Fruit fly (Drosophila melanogaster) whole organism, embryonic: ENCODE results near the gene CG6431.

Source experiments
- Ada2b ChIP-seq: fragments of 200-800 bp; sonication (Bioruptor generic); IDR thresholded peaks from 2 replicates; pipeline ENCODE4 v1.3.6; 2022; ENCODE audit warnings: missing biosample characterization, missing genetic modification characterization
- Adf1 ChIP-seq: fragments of 200-800 bp; sonication (Bioruptor generic); IDR thresholded peaks from 2 replicates; pipeline ENCODE4 v1.3.6; 2022; ENCODE audit warnings: missing biosample characterization, missing genetic modification characterization
- Bgb ChIP-seq: fragments of 200-800 bp; sonication (Bioruptor generic); IDR thresholded peaks from 2 replicates; pipeline ENCODE4 v1.3.6; 2022; ENCODE audit warnings: missing biosample characterization, missing genetic modification characterization; ENCODE audit not compliant: partially characterized antibody
- CG10209 ChIP-seq: fragments of 200-800 bp; sonication (Bioruptor generic); optimal IDR thresholded peaks from 3 replicates; lab custom pipeline; 2017; ENCODE audit warnings: missing biosample characterization, mild to moderate bottlenecking, missing genetic modification characterization, missing genetic modification reagents
- CG10431 ChIP-seq: fragments of 200-800 bp; sonication (Bioruptor generic); optimal IDR thresholded peaks from 3 replicates; lab custom pipeline; 2018; ENCODE audit warnings: missing biosample characterization, mild to moderate bottlenecking, missing genetic modification characterization
- CG11247 ChIP-seq: fragments of 200-800 bp; sonication (Bioruptor generic); IDR thresholded peaks from 2 replicates; pipeline ENCODE4 v1.3.6; 2022; ENCODE audit warnings: missing biosample characterization, missing genetic modification characterization
- CG11696 ChIP-seq: fragments of 200-800 bp; sonication (Bioruptor generic); IDR thresholded peaks from 2 replicates; pipeline ENCODE4 v1.3.6; 2022; ENCODE audit warnings: missing biosample characterization, missing genetic modification characterization
- CG12071 ChIP-seq: fragments of 200-800 bp; sonication (Bioruptor generic); optimal IDR thresholded peaks from 3 replicates; lab custom pipeline; 2018; ENCODE audit warnings: missing biosample characterization, mild to moderate bottlenecking, missing genetic modification characterization
- CG12219 ChIP-seq: fragments of 200-800 bp; sonication (Bioruptor generic); optimal IDR thresholded peaks from 3 replicates; lab custom pipeline; 2018; ENCODE audit warnings: missing biosample characterization, mild to moderate bottlenecking, missing genetic modification characterization
- CG12299 ChIP-seq: fragments of 200-800 bp; sonication (Bioruptor generic); optimal IDR thresholded peaks from 2 replicates; lab custom pipeline; 2018; ENCODE audit warnings: missing biosample characterization, mild to moderate bottlenecking, missing genetic modification characterization
- CG1602 ChIP-seq: fragments of 200-800 bp; sonication (Bioruptor generic); optimal IDR thresholded peaks from 3 replicates; lab custom pipeline; 2016; ENCODE audit warnings: missing biosample characterization, missing genetic modification characterization
- CG16815 ChIP-seq: fragments of 200-800 bp; sonication (Bioruptor generic); optimal IDR thresholded peaks from 3 replicates; lab custom pipeline; 2017; ENCODE audit warnings: missing biosample characterization, mild to moderate bottlenecking, missing genetic modification characterization
- CG2202 ChIP-seq: fragments of 200-800 bp; sonication (Bioruptor generic); optimal IDR thresholded peaks from 2 replicates; lab custom pipeline; 2018; ENCODE audit warnings: missing biosample characterization, mild to moderate bottlenecking, missing genetic modification characterization
- CG2889 ChIP-seq: fragments of 200-800 bp; sonication (Bioruptor generic); IDR thresholded peaks from 3 replicates; pipeline ENCODE4 v1.3.6; 2022; ENCODE audit warnings: missing biosample characterization, missing genetic modification characterization
- CG30431 ChIP-seq: fragments of 200-800 bp; sonication (Bioruptor generic); optimal IDR thresholded peaks from 2 replicates; lab custom pipeline; 2017; ENCODE audit warnings: missing biosample characterization, missing genetic modification characterization
- CG7987 ChIP-seq: fragments of 200-800 bp; sonication (Bioruptor generic); optimal IDR thresholded peaks from 2 replicates; lab custom pipeline; 2018; ENCODE audit warnings: missing biosample characterization, mild to moderate bottlenecking, missing genetic modification characterization, moderate library complexity
- CG8281 ChIP-seq: fragments of 200-800 bp; sonication (Bioruptor generic); optimal IDR thresholded peaks from 2 replicates; lab custom pipeline; 2018; ENCODE audit warnings: missing biosample characterization, mild to moderate bottlenecking, missing genetic modification characterization, moderate library complexity
- CoRest ChIP-seq: fragments of 200-800 bp; sonication (Bioruptor generic); optimal IDR thresholded peaks from 3 replicates; lab custom pipeline; 2018; ENCODE audit warnings: missing biosample characterization, mild to moderate bottlenecking, missing genetic modification characterization, moderate library complexity
- CrebB ChIP-seq: fragments of 200-800 bp; sonication (Bioruptor generic); optimal IDR thresholded peaks from 3 replicates; lab custom pipeline; 2018; ENCODE audit warnings: missing biosample characterization, mild to moderate bottlenecking, missing genetic modification characterization
- D ChIP-seq, 2 experiments: fragments of 200-800 bp in 1 of 2; fragments of >200 bp in 1 of 2; sonication (Bioruptor generic) in 1 of 2; optimal IDR thresholded peaks; 2 replicates in 1 of 2; 3 replicates in 1 of 2; lab custom pipeline; 2017; ENCODE audit warnings: mild to moderate bottlenecking in 1 of 2, missing biosample characterization in 1 of 2, missing genetic modification characterization in 1 of 2, missing genetic modification reagents in 1 of 2
- D19B ChIP-seq: fragments of 200-800 bp; sonication (Bioruptor generic); optimal IDR thresholded peaks from 2 replicates; lab custom pipeline; 2017; ENCODE audit warnings: missing biosample characterization, mild to moderate bottlenecking, missing genetic modification characterization
- Dp ChIP-seq: fragments of 200-800 bp; sonication (Bioruptor generic); optimal IDR thresholded peaks from 2 replicates; lab custom pipeline; 2018; ENCODE audit warnings: missing biosample characterization, mild to moderate bottlenecking, missing genetic modification characterization, moderate library complexity
- Hr3 ChIP-seq: fragments of 200-800 bp; sonication (Bioruptor generic); optimal IDR thresholded peaks from 3 replicates; lab custom pipeline; 2016; ENCODE audit warnings: missing biosample characterization, missing genetic modification characterization
- Lim3 ChIP-seq: fragments of 200-800 bp; sonication (Bioruptor generic); IDR thresholded peaks from 2 replicates; pipeline ENCODE4 v1.3.6; 2022; ENCODE audit warnings: missing biosample characterization, missing genetic modification characterization
- Mes4 ChIP-seq: fragments of 200-800 bp; sonication (Bioruptor generic); optimal IDR thresholded peaks from 2 replicates; lab custom pipeline; 2016; ENCODE audit warnings: missing biosample characterization, missing genetic modification characterization
- Nf-YC ChIP-seq: fragments of 200-800 bp; optimal IDR thresholded peaks from 3 replicates; lab custom pipeline; 2019; ENCODE audit warnings: missing biosample characterization, mild to moderate bottlenecking, missing genetic modification characterization, moderate library complexity
- Sox102F ChIP-seq: fragments of 200-800 bp; sonication (Bioruptor generic); optimal IDR thresholded peaks from 2 replicates; lab custom pipeline; 2018; ENCODE audit warnings: missing biosample characterization, mild to moderate bottlenecking, missing genetic modification characterization, moderate library complexity
- Spps ChIP-seq: fragments of 200-800 bp; sonication (Bioruptor generic); optimal IDR thresholded peaks from 2 replicates; lab custom pipeline; 2018; ENCODE audit warnings: missing biosample characterization, mild to moderate bottlenecking, missing genetic modification characterization
- ac ChIP-seq: fragments of 200-800 bp; sonication (Bioruptor generic); optimal IDR thresholded peaks from 3 replicates; lab custom pipeline; 2017; ENCODE audit warnings: missing biosample characterization, mild to moderate bottlenecking, missing genetic modification characterization
- al ChIP-seq: fragments of 200-800 bp; sonication (Bioruptor generic); IDR thresholded peaks from 2 replicates; pipeline ENCODE4 v1.3.6; 2022; ENCODE audit warnings: missing biosample characterization, missing genetic modification characterization
- bcd ChIP-seq: fragments of 200-800 bp; sonication (Bioruptor generic); optimal IDR thresholded peaks from 2 replicates; lab custom pipeline; 2017; ENCODE audit warnings: missing biosample characterization, mild to moderate bottlenecking, missing genetic modification characterization
- chif ChIP-seq, 2 experiments: fragments of 200-800 bp; sonication (Bioruptor generic); optimal IDR thresholded peaks; 3 replicates each; lab custom pipeline; 2016; ENCODE audit warnings: missing biosample characterization in 2 of 2, missing genetic modification characterization in 2 of 2
- chinmo ChIP-seq: fragments of 200-800 bp; sonication (Bioruptor generic); IDR thresholded peaks from 4 replicates; pipeline ENCODE4 v1.3.6; 2022; ENCODE audit warnings: missing biosample characterization, missing genetic modification characterization; ENCODE audit not compliant: partially characterized antibody
- chm ChIP-seq: fragments of 200-800 bp; sonication (Bioruptor generic); IDR thresholded peaks from 2 replicates; pipeline ENCODE4 v1.3.6; 2022; ENCODE audit warnings: missing biosample characterization, missing genetic modification characterization
- esg ChIP-seq: fragments of 200-800 bp; sonication (Bioruptor generic); conservative IDR thresholded peaks from 2 replicates; pipeline ENCODE4 v1.3.6; 2022; ENCODE audit warnings: missing biosample characterization, missing genetic modification characterization
- exex ChIP-seq: fragments of 200-800 bp; sonication (Bioruptor generic); optimal IDR thresholded peaks from 4 replicates; lab custom pipeline; 2018; ENCODE audit warnings: missing biosample characterization, mild to moderate bottlenecking, missing genetic modification characterization, moderate library complexity
- fd64A ChIP-seq: fragments of 200-800 bp; sonication (Bioruptor generic); optimal IDR thresholded peaks from 3 replicates; lab custom pipeline; 2018; ENCODE audit warnings: missing biosample characterization, mild to moderate bottlenecking, missing genetic modification characterization
- grn ChIP-seq: fragments of 200-800 bp; sonication (Bioruptor generic); optimal IDR thresholded peaks from 3 replicates; lab custom pipeline; 2017; ENCODE audit warnings: missing biosample characterization, missing genetic modification characterization
- inv ChIP-seq: fragments of 200-800 bp; sonication (Bioruptor generic); IDR thresholded peaks from 2 replicates; pipeline ENCODE4 v1.3.6; 2022; ENCODE audit warnings: missing biosample characterization, missing genetic modification characterization; ENCODE audit not compliant: partially characterized antibody
- kah ChIP-seq: fragments of 200-800 bp; sonication (Bioruptor generic); optimal IDR thresholded peaks from 2 replicates; lab custom pipeline; 2018; ENCODE audit warnings: missing biosample characterization, mild to moderate bottlenecking, missing genetic modification characterization
- lilli ChIP-seq: fragments of 200-800 bp; sonication (Bioruptor generic); optimal IDR thresholded peaks from 3 replicates; lab custom pipeline; 2016; ENCODE audit warnings: missing biosample characterization, missing genetic modification characterization
- lov ChIP-seq, 2 experiments: fragments of 200-800 bp in 1 of 2; fragments of >200 bp in 1 of 2; sonication (Bioruptor generic) in 1 of 2; IDR thresholded peaks in 1 of 2; optimal IDR thresholded peaks in 1 of 2; 2 replicates in 1 of 2; 3 replicates in 1 of 2; pipeline versions ENCODE4 v1.3.6 to Lab custom; 2017 to 2022; ENCODE audit warnings: missing biosample characterization in 1 of 2, missing genetic modification characterization in 1 of 2
- org-1 ChIP-seq: fragments of 200-800 bp; sonication (Bioruptor generic); optimal IDR thresholded peaks from 2 replicates; lab custom pipeline; 2017; ENCODE audit warnings: missing biosample characterization, missing genetic modification characterization
- pros ChIP-seq: fragments of 200-800 bp; sonication (Bioruptor generic); optimal IDR thresholded peaks from 3 replicates; lab custom pipeline; 2019; ENCODE audit warnings: missing biosample characterization, mild to moderate bottlenecking, missing genetic modification characterization, moderate library complexity
- salm ChIP-seq: fragments of 200-800 bp; sonication (Bioruptor generic); optimal IDR thresholded peaks from 2 replicates; lab custom pipeline; 2018; ENCODE audit warnings: missing biosample characterization, mild to moderate bottlenecking, missing genetic modification characterization
- tgo ChIP-seq: fragments of 200-800 bp; sonication (Bioruptor generic); IDR thresholded peaks from 3 replicates; pipeline ENCODE4 v1.3.6; 2022; ENCODE audit warnings: missing biosample characterization, missing genetic modification characterization
- tin ChIP-seq: fragments of 200-800 bp; sonication (Bioruptor generic); optimal IDR thresholded peaks from 3 replicates; lab custom pipeline; 2016; ENCODE audit warnings: missing biosample characterization, missing genetic modification characterization
- ttk ChIP-seq: fragments of 200-800 bp; sonication (Bioruptor generic); IDR thresholded peaks from 2 replicates; pipeline ENCODE4 v2.1.2; 2022; ENCODE audit warnings: missing biosample characterization, missing genetic modification characterization
- vvl ChIP-seq: fragments of 200-800 bp; sonication (Bioruptor generic); IDR thresholded peaks from 2 replicates; pipeline ENCODE4 v1.3.6; 2022; ENCODE audit warnings: missing biosample characterization, missing genetic modification characterization
- yki ChIP-seq: fragments of >200 bp; optimal IDR thresholded peaks from 3 replicates; lab custom pipeline; 2018

CG6431 gene

dm6 chr2L:10697992-10698391, 26.0 kb upstream of the CG6431 start, which contains the start of gene CG7300 (continued):
- TF ChIP-seq inv (no peak), CG11696 (GFP tag; lab: Robert Waterston, UW) (peak; percentile 38; the same call in 1 of the 2 replicates), Sox102F (peak; percentile 64), D19B (GFP tag; lab: Kevin White, UChicago) (peak; percentile 11), al (GFP tag; lab: Robert Waterston, UW) (peak; percentile 73), chif (GFP tag; optimal IDR thresholded peaks at IDR 0.05; lab: Kevin White, UChicago) (peak; percentile 26 to 40), fd64A (GFP tag; lab: Kevin White, UChicago) (no peak), vvl (peak; percentile 80), CG7987 (GFP tag; lab: Kevin White, UChicago) (no peak), CG12299 (tag; lab: Kevin White, UChicago) (no peak), CG12219 (GFP tag; lab: Kevin White, UChicago) (peak; percentile 23), Hr3 (GFP tag; lab: Kevin White, UChicago) (peak; percentile 15), CG2202 (tag; lab: Kevin White, UChicago) (no peak), CG12071 (GFP tag; lab: Kevin White, UChicago) (peak; percentile 37), bcd (GFP tag; lab: Kevin White, UChicago) (peak; percentile 58), org-1 (GFP tag; lab: Kevin White, UChicago) (no peak), CG11247 (GFP tag; lab: Robert Waterston, UW) (peak; percentile 70), ac (GFP tag; lab: Kevin White, UChicago) (no peak), lilli (peak; percentile 62), CrebB (tag; lab: Kevin White, UChicago) (no peak), salm (no peak), Dp (no peak), chm (GFP tag; lab: Robert Waterston, UW) (peak; percentile 42; the same call in 1 of the 2 replicates), CG30431 (GFP tag; lab: Kevin White, UChicago) (peak; percentile 9), Ada2b (GFP tag; lab: Robert Waterston, UW) (no peak), Lim3 (GFP tag; lab: Robert Waterston, UW) (no peak), CG8281 (tag; lab: Kevin White, UChicago) (no peak), D (optimal IDR thresholded peaks at IDR 0.05; lab: Kevin White, UChicago) (no peak), D (GFP tag; optimal IDR thresholded peaks at IDR 0.05; lab: Kevin White, UChicago) (peak; percentile 0), CG1602 (GFP tag; lab: Kevin White, UChicago) (peak; percentile 22), kah (GFP tag; lab: Kevin White, UChicago) (no peak), exex (no peak), grn (no peak), Nf-YC (no peak), lov (optimal IDR thresholded peaks at IDR 0.05; lab: Kevin White, UChicago) (no peak), lov (GFP tag; IDR thresholded peaks at IDR 0.05; lab: Robert Waterston, UW) (no peak), Mes4 (GFP tag; lab: Kevin White, UChicago) (no peak), tgo (GFP tag; lab: Robert Waterston, UW) (peak; percentile 65), Adf1 (GFP tag; lab: Robert Waterston, UW) (0 out of 2 replicates have a peak, but pooled peaks have one; percentile 30), CG2889 (GFP tag; lab: Robert Waterston, UW) (0 out of 3 replicates have a peak, but pooled peaks have one; percentile 27), CG10431 (GFP tag; lab: Kevin White, UChicago) (no peak), ttk (no peak; the same call in 1 of the 2 replicates), yki (lab: Kevin White, UChicago) (no peak), Bgb (GFP tag; lab: Robert Waterston, UW) (no peak), CG16815 (GFP tag; lab: Kevin White, UChicago) (peak; percentile 15), CG10209 (GFP tag; lab: Kevin White, UChicago) (peak; percentile 31), CoRest (tag; lab: Kevin White, UChicago) (peak; percentile 48), Spps (tag; lab: Kevin White, UChicago) (peak; percentile 40), esg (GFP tag; lab: Robert Waterston, UW) (peak; percentile 24; the same call in 1 of the 2 replicates), chinmo (GFP tag; lab: Robert Waterston, UW) (no peak), tin (GFP tag; lab: Kevin White, UChicago) (peak; percentile 50), pros (no peak)
